Worm (Caenorhabditis elegans) whole organism, L4 larva: ENCODE data around the gene R08A2.5.
A peak's percentile ranks its signal among the peaks of the same experiment; 100 is the strongest.

Experiments
- F26F4.8 ChIP-seq: fragments of 200-800 bp; sonication (Bioruptor generic); conservative IDR thresholded peaks from 2 replicates; pipeline ENCODE4 v1.3.6; 2022; ENCODE audit warnings: missing genetic modification characterization, missing compliant biosample characterization
- F44E2.7 ChIP-seq: fragments of 200-800 bp; sonication (Bioruptor generic); IDR thresholded peaks from 2 replicates; pipeline ENCODE4 v2.1.2; 2022; ENCODE audit warnings: missing genetic modification characterization, missing compliant biosample characterization
- F49E8.2 ChIP-seq: sonication (generic microtip); optimal IDR thresholded peaks from 2 replicates; lab custom pipeline; 2016; ENCODE audit warnings: missing compliant biosample characterization, mild to moderate bottlenecking, missing genetic modification characterization, borderline replicate concordance
- R02D3.7 ChIP-seq: fragments of 150-350 bp; sonication (generic microtip); optimal IDR thresholded peaks from 3 replicates; lab custom pipeline; 2014; ENCODE audit warnings: missing biosample characterization, missing genetic modification characterization
- T20F7.1 ChIP-seq: fragments of 200-800 bp; sonication (Bioruptor generic); optimal IDR thresholded peaks from 2 replicates; lab custom pipeline; 2018; ENCODE audit warnings: mild to moderate bottlenecking, missing genetic modification characterization, missing compliant biosample characterization
- T26A8.4 ChIP-seq: fragments of 200-800 bp; sonication (Bioruptor generic); IDR thresholded peaks from 2 replicates; pipeline ENCODE4 v1.3.6; 2022; ENCODE audit warnings: missing genetic modification characterization, missing compliant biosample characterization
- Y48G9A.11 ChIP-seq: fragments of 200-800 bp; sonication (Bioruptor generic); IDR thresholded peaks from 2 replicates; pipeline ENCODE4 v1.3.6; 2022; ENCODE audit warnings: missing genetic modification reagents, missing genetic modification characterization, missing compliant biosample characterization
- ZK337.2 ChIP-seq: fragments of 200-800 bp; sonication (Bioruptor generic); IDR thresholded peaks from 2 replicates; pipeline ENCODE4 v1.3.6; 2022; ENCODE audit warnings: missing genetic modification reagents, missing genetic modification characterization, missing compliant biosample characterization
- aha-1 ChIP-seq: fragments of 150-350 bp; peaks from one replicate; lab custom pipeline; 2014; ENCODE audit warnings: missing biosample characterization, missing genetic modification characterization
- arid-1 ChIP-seq: fragments of 200-800 bp; sonication (Bioruptor generic); conservative IDR thresholded peaks from 2 replicates; pipeline ENCODE4 v1.3.6; 2022; ENCODE audit warnings: missing genetic modification reagents, missing genetic modification characterization, missing compliant biosample characterization
- attf-4 ChIP-seq: sonication (generic microtip); optimal IDR thresholded peaks from 3 replicates; lab custom pipeline; 2017; ENCODE audit warnings: missing biosample characterization, missing genetic modification characterization
- ceh-62 ChIP-seq: sonication (generic microtip); optimal IDR thresholded peaks from 2 replicates; lab custom pipeline; 2017; ENCODE audit warnings: missing biosample characterization, missing genetic modification characterization
- cey-2 ChIP-seq: sonication (generic microtip); optimal IDR thresholded peaks from 3 replicates; lab custom pipeline; 2017; ENCODE audit warnings: missing genetic modification characterization, mild to moderate bottlenecking, missing compliant biosample characterization, antibody characterized with exemption, borderline replicate concordance; ENCODE audit not compliant: insufficient read depth
- daf-16 ChIP-seq, 3 experiments: sonication (generic microtip); optimal IDR thresholded peaks; 2 replicates each; lab custom pipeline; 2016 to 2017; ENCODE audit warnings: missing genetic modification characterization in 3 of 3, missing genetic modification reagents in 3 of 3, mild to moderate bottlenecking in 2 of 3, missing compliant biosample characterization in 2 of 3, missing biosample characterization in 1 of 3, moderate library complexity in 1 of 3
- dmd-8 ChIP-seq: fragments of 200-800 bp; sonication (Bioruptor generic); IDR thresholded peaks from 2 replicates; pipeline ENCODE4 v1.3.6; 2022; ENCODE audit warnings: missing genetic modification characterization, missing compliant biosample characterization
- egl-43 ChIP-seq: fragments of 200-800 bp; sonication (Bioruptor generic); IDR thresholded peaks from 2 replicates; pipeline ENCODE4 v1.3.6; 2022; ENCODE audit warnings: missing genetic modification reagents, missing genetic modification characterization, missing compliant biosample characterization
- hlh-11 ChIP-seq: fragments of 200-800 bp; sonication (Bioruptor generic); optimal IDR thresholded peaks from 2 replicates; lab custom pipeline; 2018; ENCODE audit warnings: mild to moderate bottlenecking, missing genetic modification characterization, missing compliant biosample characterization
- hlh-30 ChIP-seq: sonication (generic microtip); optimal IDR thresholded peaks from 2 replicates; lab custom pipeline; 2017; ENCODE audit warnings: antibody characterized with exemption, mild to moderate bottlenecking, missing genetic modification characterization, missing compliant biosample characterization; ENCODE audit not compliant: insufficient read depth
- hmg-1.1 ChIP-seq: fragments of 200-800 bp; sonication (Bioruptor generic); IDR thresholded peaks from 2 replicates; pipeline ENCODE4 v1.3.6; 2022; ENCODE audit warnings: missing genetic modification reagents, missing genetic modification characterization, missing compliant biosample characterization
- jun-1 ChIP-seq: fragments of 150-350 bp; optimal IDR thresholded peaks from 2 replicates; lab custom pipeline; 2014; ENCODE audit warnings: missing biosample characterization, missing genetic modification reagents, missing genetic modification characterization
- lim-7 ChIP-seq: fragments of 200-800 bp; sonication (Bioruptor generic); IDR thresholded peaks from 2 replicates; pipeline ENCODE4 v1.3.6; 2022; ENCODE audit warnings: missing genetic modification characterization, missing compliant biosample characterization
- lin-13 ChIP-seq: fragments of 150-350 bp; optimal IDR thresholded peaks from 2 replicates; lab custom pipeline; 2014; ENCODE audit warnings: missing biosample characterization, missing genetic modification reagents, missing genetic modification characterization
- lin-29 ChIP-seq: fragments of 200-800 bp; sonication (Bioruptor generic); IDR thresholded peaks from 2 replicates; pipeline ENCODE4 v1.3.6; 2022; ENCODE audit warnings: missing genetic modification reagents, missing genetic modification characterization, missing compliant biosample characterization
- lin-38 ChIP-seq: fragments of 200-800 bp; sonication (Bioruptor generic); IDR thresholded peaks from 2 replicates; pipeline ENCODE4 v1.3.6; 2022; ENCODE audit warnings: missing genetic modification reagents, missing genetic modification characterization, missing compliant biosample characterization
- lin-39 ChIP-seq: fragments of 150-350 bp; optimal IDR thresholded peaks from 2 replicates; lab custom pipeline; 2014; ENCODE audit warnings: missing biosample characterization, missing genetic modification reagents, missing genetic modification characterization
- lsy-2 ChIP-seq, 2 experiments: fragments of 150-350 bp in 1 of 2; sonication (generic microtip) in 1 of 2; optimal IDR thresholded peaks; 2 replicates each; lab custom pipeline; 2014 to 2017; ENCODE audit warnings: missing biosample characterization in 2 of 2, missing genetic modification characterization in 2 of 2
- madf-5 ChIP-seq, 2 experiments: fragments of 200-800 bp; sonication (Bioruptor generic); IDR thresholded peaks; 2 replicates each; pipeline ENCODE4 v1.3.6; 2022; ENCODE audit warnings: missing compliant biosample characterization in 2 of 2, missing genetic modification characterization in 2 of 2
- mdl-1 ChIP-seq, 2 experiments: fragments of 150-350 bp in 1 of 2; sonication (generic microtip) in 1 of 2; optimal IDR thresholded peaks; 2 replicates each; lab custom pipeline; 2014 to 2017; ENCODE audit warnings: missing biosample characterization in 2 of 2, missing genetic modification characterization in 2 of 2
- mes-2 ChIP-seq: sonication (generic microtip); optimal IDR thresholded peaks from 2 replicates; lab custom pipeline; 2016; ENCODE audit warnings: missing genotype, mild to moderate bottlenecking, missing genetic modification characterization, missing compliant biosample characterization; ENCODE audit not compliant: poor library complexity, severe bottlenecking
- nhr-102 ChIP-seq: sonication (generic microtip); optimal IDR thresholded peaks from 2 replicates; lab custom pipeline; 2016; ENCODE audit warnings: mild to moderate bottlenecking, missing genetic modification characterization, moderate library complexity, missing compliant biosample characterization
- nhr-111 ChIP-seq: fragments of 200-800 bp; sonication (Bioruptor generic); optimal IDR thresholded peaks from 2 replicates; lab custom pipeline; 2018; ENCODE audit warnings: mild to moderate bottlenecking, missing genetic modification characterization, missing compliant biosample characterization
- nhr-25 ChIP-seq: sonication (generic microtip); optimal IDR thresholded peaks from 2 replicates; lab custom pipeline; 2017; ENCODE audit warnings: missing genetic modification characterization, mild to moderate bottlenecking, missing compliant biosample characterization, antibody characterized with exemption, moderate library complexity, borderline replicate concordance; ENCODE audit not compliant: insufficient read depth
- nhr-28 ChIP-seq: fragments of 150-350 bp; optimal IDR thresholded peaks from 2 replicates; lab custom pipeline; 2014; ENCODE audit warnings: missing biosample characterization, missing genetic modification characterization
- nhr-42 ChIP-seq: fragments of 200-800 bp; sonication (Bioruptor generic); IDR thresholded peaks from 2 replicates; pipeline ENCODE4 v1.3.6; 2022; ENCODE audit warnings: missing genetic modification characterization, missing compliant biosample characterization
- nhr-76 ChIP-seq: fragments of 150-350 bp; optimal IDR thresholded peaks from 2 replicates; lab custom pipeline; 2014; ENCODE audit warnings: missing biosample characterization, missing genetic modification characterization
- rbr-2 ChIP-seq: sonication (generic microtip); optimal IDR thresholded peaks from 2 replicates; lab custom pipeline; 2016; ENCODE audit warnings: missing genotype, missing genetic modification characterization, missing compliant biosample characterization
- skn-1 ChIP-seq: fragments of 150-350 bp; optimal IDR thresholded peaks from 2 replicates; lab custom pipeline; 2014; ENCODE audit warnings: missing biosample characterization, missing genetic modification characterization
- unc-130 ChIP-seq: sonication (generic microtip); optimal IDR thresholded peaks from 2 replicates; lab custom pipeline; 2016; ENCODE audit warnings: missing genetic modification reagents, missing genetic modification characterization, missing compliant biosample characterization
- unc-62 ChIP-seq, 3 experiments: fragments of 150-350 bp in 1 of 3; sonication (generic microtip); optimal IDR thresholded peaks in 2 of 3; peaks in 1 of 3; 1 replicate in 1 of 3; 2 replicates in 2 of 3; lab custom pipeline; 2014 to 2017; ENCODE audit warnings: missing biosample characterization in 3 of 3, missing genetic modification characterization in 3 of 3, missing genetic modification reagents in 3 of 3, missing genotype in 1 of 3
- vab-7 ChIP-seq: fragments of 200-800 bp; sonication (Bioruptor generic); IDR thresholded peaks from 2 replicates; pipeline ENCODE4 v1.3.6; 2022; ENCODE audit warnings: missing genetic modification reagents, missing genetic modification characterization, missing compliant biosample characterization
- zfp-3 ChIP-seq: fragments of 200-800 bp; sonication (Bioruptor generic); conservative IDR thresholded peaks from 2 replicates; pipeline ENCODE4 v1.3.6; 2022; ENCODE audit warnings: missing genetic modification reagents, missing genetic modification characterization, missing compliant biosample characterization
- zip-11 ChIP-seq: fragments of 200-800 bp; sonication (Bioruptor generic); IDR thresholded peaks from 2 replicates; pipeline ENCODE4 v1.3.6; 2022; ENCODE audit warnings: missing genetic modification characterization, missing compliant biosample characterization
- zip-2 ChIP-seq: fragments of 150-350 bp; optimal IDR thresholded peaks from 2 replicates; lab custom pipeline; 2014; ENCODE audit warnings: missing biosample characterization, missing genetic modification characterization

The R08A2.5 gene

ce11 chrV:14688097-14688912, 24.1 kb upstream of the R08A2.5 start, which contains the start of gene C47E8.11 (continued):
- TF ChIP-seq cey-2 (tag; lab: Kevin White, UChicago): no peak
- peak; percentile 58 for TF ChIP-seq hlh-11 (tag; lab: Kevin White, UChicago)
- peak; percentile 92 for TF ChIP-seq zfp-3 (GFP tag; lab: Robert Waterston, UW)
- TF ChIP-seq daf-16 (GFP tag; optimal IDR thresholded peaks at IDR 0.05; lab: Kevin White, UChicago): no peak
- TF ChIP-seq daf-16 (tag; optimal IDR thresholded peaks at IDR 0.05; lab: Kevin White, UChicago): peak; percentile 86
- TF ChIP-seq nhr-28 (tag; lab: Kevin White, UChicago): no peak
- peak; percentile 68 for TF ChIP-seq F49E8.2 (tag; lab: Kevin White, UChicago)
- TF ChIP-seq ceh-62 (tag; lab: Kevin White, UChicago): no peak
- no peak for TF ChIP-seq ZK337.2 (GFP tag; lab: Robert Waterston, UW)
- peak; percentile 77 for TF ChIP-seq T26A8.4 (GFP tag; lab: Robert Waterston, UW)
- TF ChIP-seq Y48G9A.11 (GFP tag; lab: Robert Waterston, UW): peak; percentile 64; the same call in 1 of the 2 replicates
- TF ChIP-seq hmg-1.1 (GFP tag; lab: Robert Waterston, UW): peak; percentile 39
- no peak for TF ChIP-seq F44E2.7 (GFP tag; lab: Robert Waterston, UW)
- TF ChIP-seq zip-2 (tag; lab: Kevin White, UChicago): no peak
- TF ChIP-seq T20F7.1 (GFP tag; lab: Kevin White, UChicago): peak; percentile 64
- peak; percentile 48; the same call in 1 of the 2 replicates for TF ChIP-seq F26F4.8 (GFP tag; lab: Robert Waterston, UW)
- no peak for TF ChIP-seq nhr-42 (GFP tag; lab: Robert Waterston, UW)
- no peak for TF ChIP-seq R02D3.7 (tag; lab: Kevin White, UChicago)
- no peak for TF ChIP-seq unc-62 (GFP tag; optimal IDR thresholded peaks at IDR 0.05 in 1 of 2; lab: Kevin White, UChicago)
- no peak for TF ChIP-seq unc-62 (tag; optimal IDR thresholded peaks at IDR 0.05; lab: Kevin White, UChicago)
- TF ChIP-seq nhr-25 (tag; lab: Kevin White, UChicago): no peak
- TF ChIP-seq lin-29: peak; percentile 31; the same call in 1 of the 2 replicates
- no peak for TF ChIP-seq jun-1 (tag; lab: Kevin White, UChicago)
- TF ChIP-seq rbr-2: peak; percentile 3
- TF ChIP-seq egl-43 (GFP tag; lab: Robert Waterston, UW): no peak
- no peak for TF ChIP-seq hlh-30
- peak in 1 of 2 experiments; percentile 87 for TF ChIP-seq lsy-2 (tag; optimal IDR thresholded peaks at IDR 0.05; lab: Kevin White, UChicago)
- TF ChIP-seq nhr-76 (tag; lab: Kevin White, UChicago): no peak
- TF ChIP-seq skn-1 (tag; lab: Kevin White, UChicago): no peak
- no peak for TF ChIP-seq lin-39 (tag; lab: Kevin White, UChicago)
- peak; percentile 72 for TF ChIP-seq lin-38 (GFP tag; lab: Robert Waterston, UW)
- TF ChIP-seq madf-5 (GFP tag; IDR thresholded peaks at IDR 0.05; lab: Robert Waterston, UW): no peak
- TF ChIP-seq mes-2 (tag; lab: Kevin White, UChicago): no peak
- TF ChIP-seq, all 104 proteins: peak for 40

- TF ChIP-seq attf-4 (tag; lab: Kevin White, UChicago) (no peak), nhr-102 (peak; percentile 3), unc-130 (GFP tag; lab: Kevin White, UChicago) (peak; percentile 20), mdl-1 (tag; optimal IDR thresholded peaks at IDR 0.05; lab: Kevin White, UChicago) (no peak), aha-1 (tag; lab: Kevin White, UChicago) (peak; percentile 35), vab-7 (GFP tag; lab: Robert Waterston, UW) (peak; percentile 51; the same call in 1 of the 2 replicates), lin-29 (0 out of 2 replicates have a peak, but pooled peaks have one; percentile 10), zip-11 (GFP tag; lab: Robert Waterston, UW) (no peak), daf-16 (GFP tag; optimal IDR thresholded peaks at IDR 0.05; lab: Kevin White, UChicago) (no peak), daf-16 (tag; optimal IDR thresholded peaks at IDR 0.05; lab: Kevin White, UChicago) (peak; percentile 38), dmd-8 (GFP tag; lab: Robert Waterston, UW) (peak; percentile 72; the same call in 1 of the 2 replicates), nhr-28 (tag; lab: Kevin White, UChicago) (no peak), egl-43 (GFP tag; lab: Robert Waterston, UW) (peak; percentile 71), Y48G9A.11 (GFP tag; lab: Robert Waterston, UW) (peak; percentile 29; the same call in 1 of the 2 replicates), arid-1 (GFP tag; lab: Robert Waterston, UW) (0 out of 2 replicates have a peak, but pooled peaks have one; percentile 42), lin-13 (GFP tag; lab: Kevin White, UChicago) (no peak), lim-7 (GFP tag; lab: Robert Waterston, UW) (peak; percentile 62; the same call in 1 of the 2 replicates), nhr-111 (no peak), zfp-3 (GFP tag; lab: Robert Waterston, UW) (0 out of 2 replicates have a peak, but pooled peaks have one; percentile 52), nhr-25 (tag; lab: Kevin White, UChicago) (no peak)
Measured at ce11 chrV:14689060-14689750, 23.2 kb upstream of the R08A2.5 start, which contains the start of gene gasr-8. gasr-8 (plus strand) TSS chrV:14689110.
